Fruit fly (Drosophila melanogaster) whole organism, embryonic: ENCODE data around the gene CG17841.

ENCODE experiments used
- Aef1 ChIP-seq: fragments of 200-800 bp; sonication (Bioruptor generic); IDR thresholded peaks from 3 replicates; pipeline ENCODE4 v1.3.6; 2022; ENCODE audit warnings: missing biosample characterization, missing genetic modification characterization
- Blimp-1 ChIP-seq: fragments of 200-800 bp; sonication (Bioruptor generic); optimal IDR thresholded peaks from 3 replicates; lab custom pipeline; 2018; ENCODE audit warnings: missing biosample characterization, missing genetic modification characterization, mild to moderate bottlenecking, moderate library complexity, missing genetic modification reagents
- BtbVII ChIP-seq: fragments of 200-800 bp; sonication (Bioruptor generic); optimal IDR thresholded peaks from 3 replicates; lab custom pipeline; 2017; ENCODE audit warnings: missing biosample characterization, mild to moderate bottlenecking, missing genetic modification characterization
- CG10366 ChIP-seq: fragments of 200-800 bp; sonication (Bioruptor generic); IDR thresholded peaks from 2 replicates; pipeline ENCODE4 v1.3.6; 2022; ENCODE audit warnings: missing biosample characterization, missing genetic modification characterization
- CG10462 ChIP-seq: fragments of 200-800 bp; sonication (Bioruptor generic); optimal IDR thresholded peaks from 2 replicates; lab custom pipeline; 2016; ENCODE audit warnings: missing biosample characterization, missing genetic modification characterization
- CG12942 ChIP-seq: fragments of 200-800 bp; sonication (Bioruptor generic); optimal IDR thresholded peaks from 3 replicates; lab custom pipeline; 2016; ENCODE audit warnings: missing biosample characterization, missing genetic modification characterization
- CG13424 ChIP-seq: fragments of 200-800 bp; sonication (Bioruptor generic); optimal IDR thresholded peaks from 2 replicates; lab custom pipeline; 2019; ENCODE audit warnings: missing biosample characterization, mild to moderate bottlenecking, missing genetic modification characterization, moderate library complexity
- CG14014 ChIP-seq: fragments of 200-800 bp; sonication (Bioruptor generic); IDR thresholded peaks from 2 replicates; pipeline ENCODE4 v1.3.6; 2022; ENCODE audit warnings: missing biosample characterization, missing genetic modification characterization
- CG14050 ChIP-seq: fragments of 200-800 bp; sonication (Bioruptor generic); IDR thresholded peaks from 3 replicates; pipeline ENCODE4 v1.3.6; 2022; ENCODE audit warnings: missing biosample characterization, missing genetic modification characterization
- CG15601 ChIP-seq: fragments of 200-800 bp; sonication (Bioruptor generic); optimal IDR thresholded peaks from 3 replicates; lab custom pipeline; 2019; ENCODE audit warnings: missing biosample characterization, mild to moderate bottlenecking, missing genetic modification characterization, moderate library complexity
- CG1602 ChIP-seq: fragments of 200-800 bp; sonication (Bioruptor generic); optimal IDR thresholded peaks from 3 replicates; lab custom pipeline; 2016; ENCODE audit warnings: missing biosample characterization, missing genetic modification characterization
- CG16815 ChIP-seq: fragments of 200-800 bp; sonication (Bioruptor generic); optimal IDR thresholded peaks from 3 replicates; lab custom pipeline; 2017; ENCODE audit warnings: missing biosample characterization, mild to moderate bottlenecking, missing genetic modification characterization
- CG3065 ChIP-seq: fragments of 200-800 bp; sonication (Bioruptor generic); optimal IDR thresholded peaks from 2 replicates; lab custom pipeline; 2016; ENCODE audit warnings: missing biosample characterization, missing genetic modification characterization
- CG3163 ChIP-seq: fragments of 200-800 bp; sonication (Bioruptor generic); optimal IDR thresholded peaks from 3 replicates; lab custom pipeline; 2016; ENCODE audit warnings: missing biosample characterization, missing genetic modification characterization
- CG3995 ChIP-seq: fragments of 200-800 bp; sonication (Bioruptor generic); optimal IDR thresholded peaks from 3 replicates; lab custom pipeline; 2016; ENCODE audit warnings: missing biosample characterization, missing genetic modification characterization
- CG7357 ChIP-seq: fragments of 200-800 bp; sonication (Bioruptor generic); IDR thresholded peaks from 3 replicates; pipeline ENCODE4 v1.3.6; 2022; ENCODE audit warnings: missing biosample characterization, missing genetic modification characterization
- CG9437 ChIP-seq: fragments of 200-800 bp; sonication (Bioruptor generic); optimal IDR thresholded peaks from 2 replicates; lab custom pipeline; 2018; ENCODE audit warnings: missing biosample characterization, mild to moderate bottlenecking, missing genetic modification characterization
- CoRest ChIP-seq: fragments of 200-800 bp; sonication (Bioruptor generic); optimal IDR thresholded peaks from 3 replicates; lab custom pipeline; 2018; ENCODE audit warnings: missing biosample characterization, mild to moderate bottlenecking, missing genetic modification characterization, moderate library complexity
- Doc3 ChIP-seq: fragments of 200-800 bp; sonication (Bioruptor generic); IDR thresholded peaks from 3 replicates; pipeline ENCODE4 v1.3.6; 2022; ENCODE audit warnings: missing biosample characterization, missing genetic modification characterization; ENCODE audit not compliant: partially characterized antibody
- E2f1 ChIP-seq: fragments of 200-800 bp; sonication (Bioruptor generic); IDR thresholded peaks from 2 replicates; pipeline ENCODE4 v1.3.6; 2022; ENCODE audit warnings: missing biosample characterization, missing genetic modification characterization
- Lhr ChIP-seq: fragments of 200-800 bp; sonication (Bioruptor generic); optimal IDR thresholded peaks from 3 replicates; lab custom pipeline; 2017; ENCODE audit warnings: mild to moderate bottlenecking, missing biosample characterization, missing genetic modification reagents, missing genetic modification characterization
- Mad ChIP-seq: fragments of 200-800 bp; sonication (Bioruptor generic); optimal IDR thresholded peaks from 2 replicates; lab custom pipeline; 2016; ENCODE audit warnings: missing biosample characterization, missing genetic modification characterization
- Med ChIP-seq: fragments of 200-800 bp; sonication (Bioruptor generic); peaks from one replicate; lab custom pipeline; 2016; ENCODE audit warnings: missing biosample characterization, missing genetic modification characterization, mild to moderate bottlenecking, inconsistent platforms, moderate library complexity
- Xrp1 ChIP-seq: fragments of 200-800 bp; sonication (Bioruptor generic); IDR thresholded peaks from 2 replicates; pipeline ENCODE4 v1.3.6; 2022; ENCODE audit warnings: missing biosample characterization, missing genetic modification characterization
- ab ChIP-seq: fragments of 200-800 bp; sonication (Bioruptor generic); optimal IDR thresholded peaks from 2 replicates; lab custom pipeline; 2016; ENCODE audit warnings: missing biosample characterization, missing genetic modification characterization
- ase ChIP-seq: fragments of 200-800 bp; sonication (Bioruptor generic); IDR thresholded peaks from 3 replicates; pipeline ENCODE4 v1.3.6; 2022; ENCODE audit warnings: missing biosample characterization, missing genetic modification characterization
- ato ChIP-seq: fragments of 200-800 bp; sonication (Bioruptor generic); IDR thresholded peaks from 2 replicates; pipeline ENCODE4 v1.3.6; 2022; ENCODE audit warnings: missing biosample characterization, missing genetic modification characterization; ENCODE audit not compliant: partially characterized antibody
- cg ChIP-seq: fragments of 200-800 bp; sonication (Bioruptor generic); optimal IDR thresholded peaks from 3 replicates; lab custom pipeline; 2019; ENCODE audit warnings: missing biosample characterization, mild to moderate bottlenecking, missing genetic modification characterization, moderate library complexity
- chm ChIP-seq: fragments of 200-800 bp; sonication (Bioruptor generic); IDR thresholded peaks from 2 replicates; pipeline ENCODE4 v1.3.6; 2022; ENCODE audit warnings: missing biosample characterization, missing genetic modification characterization
- crol ChIP-seq: fragments of 200-800 bp; sonication (Bioruptor generic); IDR thresholded peaks from 2 replicates; pipeline ENCODE4 v1.3.6; 2022; ENCODE audit warnings: missing biosample characterization, missing genetic modification characterization
- da ChIP-seq: fragments of 200-800 bp; sonication (Bioruptor generic); optimal IDR thresholded peaks from 2 replicates; lab custom pipeline; 2016; ENCODE audit warnings: missing biosample characterization, missing genetic modification characterization
- dimm ChIP-seq: fragments of 200-800 bp; sonication (Bioruptor generic); IDR thresholded peaks from 2 replicates; pipeline ENCODE4 v1.3.6; 2022; ENCODE audit warnings: missing biosample characterization, missing genetic modification characterization
- dmrt11E ChIP-seq: fragments of 200-800 bp; sonication (Bioruptor generic); optimal IDR thresholded peaks from 3 replicates; lab custom pipeline; 2018; ENCODE audit warnings: missing biosample characterization, mild to moderate bottlenecking, missing genetic modification characterization, moderate library complexity
- dysf ChIP-seq: fragments of 200-800 bp; sonication (Bioruptor generic); IDR thresholded peaks from 3 replicates; pipeline ENCODE4 v1.3.6; 2022; ENCODE audit warnings: missing biosample characterization, missing genetic modification characterization
- fd3F ChIP-seq: fragments of 200-800 bp; sonication (Bioruptor generic); optimal IDR thresholded peaks from 2 replicates; lab custom pipeline; 2018; ENCODE audit warnings: missing biosample characterization, mild to moderate bottlenecking, missing genetic modification characterization, moderate library complexity
- grau ChIP-seq: fragments of 200-800 bp; optimal IDR thresholded peaks from 3 replicates; lab custom pipeline; 2019; ENCODE audit warnings: missing biosample characterization, mild to moderate bottlenecking, missing genetic modification characterization, moderate library complexity
- gsb-n ChIP-seq: fragments of 200-800 bp; sonication (Bioruptor generic); optimal IDR thresholded peaks from 3 replicates; lab custom pipeline; 2018; ENCODE audit warnings: missing biosample characterization, mild to moderate bottlenecking, missing genetic modification characterization
- ham ChIP-seq: fragments of 200-800 bp; sonication (Bioruptor generic); IDR thresholded peaks from 2 replicates; pipeline ENCODE4 v1.3.6; 2022; ENCODE audit warnings: missing biosample characterization, missing genetic modification characterization
- ind ChIP-seq: fragments of 200-800 bp; sonication (Bioruptor generic); optimal IDR thresholded peaks from 3 replicates; lab custom pipeline; 2016; ENCODE audit warnings: missing biosample characterization, missing genetic modification characterization
- mirr ChIP-seq: fragments of 200-800 bp; sonication (Bioruptor generic); optimal IDR thresholded peaks from 3 replicates; lab custom pipeline; 2018; ENCODE audit warnings: missing biosample characterization, mild to moderate bottlenecking, missing genetic modification characterization
- nau ChIP-seq: fragments of 200-800 bp; sonication (Bioruptor generic); optimal IDR thresholded peaks from 3 replicates; lab custom pipeline; 2017; ENCODE audit warnings: missing biosample characterization, mild to moderate bottlenecking, missing genetic modification characterization, missing genetic modification reagents
- prd ChIP-seq, 3 experiments: fragments of >200 bp in 2 of 3; fragments of 200-800 bp in 1 of 3; sonication (Bioruptor generic) in 1 of 3; optimal IDR thresholded peaks in 2 of 3; IDR thresholded peaks in 1 of 3; 2 replicates in 2 of 3; 3 replicates in 1 of 3; pipeline versions ENCODE4 v1.3.6 to Lab custom; 2017 to 2022; ENCODE audit warnings: missing biosample characterization in 1 of 3, missing genetic modification characterization in 1 of 3
- row ChIP-seq: fragments of 200-800 bp; sonication (Bioruptor generic); IDR thresholded peaks from 3 replicates; pipeline ENCODE4 v1.3.6; 2022; ENCODE audit warnings: missing biosample characterization, missing genetic modification characterization
- sd ChIP-seq: fragments of 200-800 bp; sonication (Bioruptor generic); optimal IDR thresholded peaks from 3 replicates; lab custom pipeline; 2018; ENCODE audit warnings: missing biosample characterization, mild to moderate bottlenecking, missing genetic modification characterization, moderate library complexity
- seq ChIP-seq: fragments of 200-800 bp; sonication (Bioruptor generic); IDR thresholded peaks from 2 replicates; pipeline ENCODE4 v1.3.6; 2022; ENCODE audit warnings: missing biosample characterization, missing genetic modification characterization
- sqz ChIP-seq: fragments of 200-800 bp; sonication (Bioruptor generic); optimal IDR thresholded peaks from 3 replicates; lab custom pipeline; 2018; ENCODE audit warnings: missing biosample characterization, mild to moderate bottlenecking, missing genetic modification characterization
- tgo ChIP-seq: fragments of 200-800 bp; sonication (Bioruptor generic); IDR thresholded peaks from 3 replicates; pipeline ENCODE4 v1.3.6; 2022; ENCODE audit warnings: missing biosample characterization, missing genetic modification characterization
- tin ChIP-seq: fragments of 200-800 bp; sonication (Bioruptor generic); optimal IDR thresholded peaks from 3 replicates; lab custom pipeline; 2016; ENCODE audit warnings: missing biosample characterization, missing genetic modification characterization
- usp ChIP-seq: fragments of >200 bp; optimal IDR thresholded peaks from 2 replicates; lab custom pipeline; 2017; ENCODE audit warnings: missing biosample characterization, missing genetic modification characterization
- z ChIP-seq: fragments of 200-800 bp; sonication (Bioruptor generic); IDR thresholded peaks from 3 replicates; pipeline ENCODE4 v1.3.6; 2022; ENCODE audit warnings: missing biosample characterization, missing genetic modification characterization
- zen2 ChIP-seq: fragments of 200-800 bp; sonication (Bioruptor generic); IDR thresholded peaks from 3 replicates; pipeline ENCODE4 v1.3.6; 2022; ENCODE audit warnings: missing biosample characterization, missing genetic modification characterization; ENCODE audit not compliant: partially characterized antibody

Gene CG17841

DNA sequence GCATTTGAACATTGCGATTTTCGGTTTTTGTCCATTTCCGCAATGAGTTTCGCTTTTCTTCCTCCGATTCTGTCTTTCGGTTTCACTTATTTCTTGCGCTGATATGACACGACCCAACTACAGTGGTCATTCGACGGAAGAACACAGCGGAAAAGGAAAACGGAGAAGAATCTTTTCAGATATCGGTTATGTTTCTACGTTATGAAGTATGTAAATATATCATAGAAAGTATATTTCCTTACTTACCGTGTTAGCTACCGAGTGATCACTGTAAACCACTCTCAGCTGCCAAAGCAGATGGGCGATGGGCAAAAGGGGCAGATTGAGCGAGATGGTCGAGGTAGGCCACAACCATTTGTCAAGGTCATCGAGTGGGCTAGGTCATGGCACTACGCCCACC, 19.8 kb downstream of the CG17841 start (continued):
- TF ChIP-seq CG15601 (tag; lab: Kevin White, UChicago) (no peak), tin (GFP tag; lab: Kevin White, UChicago) (no peak), CG10462 (no peak), CG16815 (GFP tag; lab: Kevin White, UChicago) (peak; percentile 17), CG3163 (GFP tag; lab: Kevin White, UChicago) (no peak), Blimp-1 (GFP tag; lab: Kevin White, UChicago) (peak; percentile 19), Aef1 (peak; percentile 34; the same call in 1 of the 3 replicates), Med (peak; percentile 93), dysf (GFP tag; lab: Robert Waterston, UW) (peak; percentile 56; the same call in 2 of the 3 replicates), ham (GFP tag; lab: Robert Waterston, UW) (no peak), sqz (GFP tag; lab: Kevin White, UChicago) (no peak), BtbVII (no peak), chm (0 out of 2 replicates have a peak, but pooled peaks have one; percentile 11), dmrt11E (tag; lab: Kevin White, UChicago) (no peak), CG3995 (GFP tag; lab: Kevin White, UChicago) (no peak), E2f1 (peak; percentile 23; the same call in 1 of the 2 replicates), CG13424 (peak; percentile 21), ase (GFP tag; lab: Robert Waterston, UW) (0 out of 3 replicates have a peak, but pooled peaks have one; percentile 33), seq (GFP tag; lab: Robert Waterston, UW) (no peak), dimm (GFP tag; lab: Robert Waterston, UW) (no peak), CG10366 (peak; percentile 35), z (no peak), usp (GFP tag; lab: Kevin White, UChicago) (no peak), Xrp1 (GFP tag; lab: Robert Waterston, UW) (peak; percentile 24; the same call in 1 of the 2 replicates), Doc3 (GFP tag; lab: Robert Waterston, UW) (no peak), ato (GFP tag; lab: Robert Waterston, UW) (no peak), zen2 (GFP tag; lab: Robert Waterston, UW) (no peak), CG12942 (no peak), CG7357 (peak; percentile 55; the same call in 1 of the 3 replicates), grau (tag; lab: Kevin White, UChicago) (peak; percentile 78), ind (GFP tag; lab: Kevin White, UChicago) (peak; percentile 62), ab (GFP tag; lab: Kevin White, UChicago) (no peak), CG3065 (no peak), CG1602 (peak; percentile 3), sd (no peak), CG14050 (GFP tag; lab: Robert Waterston, UW) (peak; percentile 21; the same call in 1 of the 3 replicates), gsb-n (tag; lab: Kevin White, UChicago) (no peak), mirr (GFP tag; lab: Kevin White, UChicago) (no peak), fd3F (peak; percentile 37), crol (GFP tag; lab: Robert Waterston, UW) (no peak), Mad (GFP tag; lab: Kevin White, UChicago) (no peak), Lhr (GFP tag; lab: Kevin White, UChicago) (no peak), prd (optimal IDR thresholded peaks at IDR 0.05; lab: Kevin White, UChicago) (no peak), prd (GFP tag; IDR thresholded peaks at IDR 0.05; lab: Robert Waterston, UW) (peak; percentile 62; the same call in 1 of the 3 replicates), row (GFP tag; lab: Robert Waterston, UW) (peak; percentile 63), CG9437 (GFP tag; lab: Kevin White, UChicago) (no peak), nau (no peak), da (GFP tag; lab: Kevin White, UChicago) (no peak), cg (GFP tag; lab: Kevin White, UChicago) (no peak), CG14014 (GFP tag; lab: Robert Waterston, UW) (peak; percentile 54), CoRest (tag; lab: Kevin White, UChicago) (peak; percentile 25), tgo (GFP tag; lab: Robert Waterston, UW) (peak; percentile 56; the same call in 2 of the 3 replicates)
